Fruit fly (Drosophila melanogaster) whole organism, embryonic: ENCODE measurements around the gene CG31388.

ENCODE experiments used
- B-H2 ChIP-seq: fragments of 200-800 bp; sonication (Bioruptor generic); optimal IDR thresholded peaks from 2 replicates; lab custom pipeline; 2018; ENCODE audit warnings: missing biosample characterization, mild to moderate bottlenecking, missing genetic modification characterization
- BEAF-32 ChIP-seq: fragments of 200-800 bp; sonication (Bioruptor generic); optimal IDR thresholded peaks from 3 replicates; lab custom pipeline; 2017; ENCODE audit warnings: missing biosample characterization, missing genetic modification characterization, mild to moderate bottlenecking, moderate library complexity, missing genetic modification reagents
- CG12659 ChIP-seq: fragments of 200-800 bp; sonication (Bioruptor generic); optimal IDR thresholded peaks from 3 replicates; lab custom pipeline; 2017; ENCODE audit warnings: mild to moderate bottlenecking, missing biosample characterization, missing genetic modification reagents, missing genetic modification characterization
- CG13287 ChIP-seq: fragments of 200-800 bp; sonication (Bioruptor generic); IDR thresholded peaks from 2 replicates; pipeline ENCODE4 v1.3.6; 2022; ENCODE audit warnings: missing biosample characterization, missing genetic modification characterization; ENCODE audit not compliant: partially characterized antibody
- CG14710 ChIP-seq: fragments of 200-800 bp; sonication (Bioruptor generic); optimal IDR thresholded peaks from 3 replicates; lab custom pipeline; 2019; ENCODE audit warnings: missing biosample characterization, mild to moderate bottlenecking, missing genetic modification characterization, moderate library complexity
- CG15073 ChIP-seq: fragments of 200-800 bp; sonication (Bioruptor generic); optimal IDR thresholded peaks from 2 replicates; lab custom pipeline; 2016; ENCODE audit warnings: missing biosample characterization, missing genetic modification characterization
- CG1603 ChIP-seq: fragments of 200-800 bp; sonication (Bioruptor generic); optimal IDR thresholded peaks from 2 replicates; lab custom pipeline; 2019; ENCODE audit warnings: missing biosample characterization, mild to moderate bottlenecking, missing genetic modification characterization, moderate library complexity
- CG16815 ChIP-seq: fragments of 200-800 bp; sonication (Bioruptor generic); optimal IDR thresholded peaks from 3 replicates; lab custom pipeline; 2017; ENCODE audit warnings: missing biosample characterization, mild to moderate bottlenecking, missing genetic modification characterization
- CG17359 ChIP-seq: fragments of 200-800 bp; sonication (Bioruptor generic); optimal IDR thresholded peaks from 3 replicates; lab custom pipeline; 2018; ENCODE audit warnings: missing biosample characterization, mild to moderate bottlenecking, missing genetic modification characterization, moderate library complexity
- CG17385 ChIP-seq: fragments of 200-800 bp; sonication (Bioruptor generic); optimal IDR thresholded peaks from 3 replicates; lab custom pipeline; 2018; ENCODE audit warnings: missing biosample characterization, mild to moderate bottlenecking, missing genetic modification characterization
- CG17912 ChIP-seq: fragments of 200-800 bp; sonication (Bioruptor generic); optimal IDR thresholded peaks from 2 replicates; lab custom pipeline; 2018; ENCODE audit warnings: missing biosample characterization, mild to moderate bottlenecking, missing genetic modification characterization
- CG2199 ChIP-seq: fragments of 200-800 bp; sonication (Bioruptor generic); IDR thresholded peaks from 3 replicates; pipeline ENCODE4 v1.3.6; 2022; ENCODE audit warnings: missing biosample characterization, missing genetic modification characterization
- CG31388 ChIP-seq: fragments of 200-800 bp; sonication (Bioruptor generic); optimal IDR thresholded peaks from 2 replicates; lab custom pipeline; 2016; ENCODE audit warnings: missing biosample characterization, missing genetic modification characterization
- CG3838 ChIP-seq: fragments of 200-800 bp; sonication (Bioruptor generic); optimal IDR thresholded peaks from 3 replicates; lab custom pipeline; 2016; ENCODE audit warnings: missing biosample characterization, missing genetic modification characterization
- CG42726 ChIP-seq: fragments of 200-800 bp; sonication (Bioruptor generic); IDR thresholded peaks from 2 replicates; pipeline ENCODE4 v1.3.6; 2022; ENCODE audit warnings: missing biosample characterization, missing genetic modification characterization; ENCODE audit not compliant: partially characterized antibody
- CG5953 ChIP-seq: fragments of 200-800 bp; sonication (Bioruptor generic); IDR thresholded peaks from 2 replicates; pipeline ENCODE4 v1.3.6; 2022; ENCODE audit warnings: missing biosample characterization, missing genetic modification characterization
- CG9876 ChIP-seq: fragments of 200-800 bp; sonication (Bioruptor generic); optimal IDR thresholded peaks from 2 replicates; lab custom pipeline; 2016; ENCODE audit warnings: missing biosample characterization, missing genetic modification characterization
- Dll ChIP-seq: fragments of 200-800 bp; sonication (Bioruptor generic); IDR thresholded peaks from 4 replicates; pipeline ENCODE4 v1.3.6; 2022; ENCODE audit warnings: missing biosample characterization, missing genetic modification characterization; ENCODE audit not compliant: partially characterized antibody
- Doc3 ChIP-seq: fragments of 200-800 bp; sonication (Bioruptor generic); IDR thresholded peaks from 3 replicates; pipeline ENCODE4 v1.3.6; 2022; ENCODE audit warnings: missing biosample characterization, missing genetic modification characterization; ENCODE audit not compliant: partially characterized antibody
- E2f2 ChIP-seq: fragments of 200-800 bp; sonication (Bioruptor generic); IDR thresholded peaks from 2 replicates; pipeline ENCODE4 v1.3.6; 2022; ENCODE audit warnings: missing biosample characterization, missing genetic modification characterization
- Fer1 ChIP-seq: fragments of 200-800 bp; sonication (Bioruptor generic); optimal IDR thresholded peaks from 2 replicates; lab custom pipeline; 2017; ENCODE audit warnings: missing biosample characterization, mild to moderate bottlenecking, missing genetic modification characterization
- Lhr ChIP-seq: fragments of 200-800 bp; sonication (Bioruptor generic); optimal IDR thresholded peaks from 3 replicates; lab custom pipeline; 2017; ENCODE audit warnings: mild to moderate bottlenecking, missing biosample characterization, missing genetic modification reagents, missing genetic modification characterization
- MBD-R2 ChIP-seq: fragments of 200-800 bp; sonication (Bioruptor generic); IDR thresholded peaks from 2 replicates; pipeline ENCODE4 v1.3.6; 2022; ENCODE audit warnings: missing biosample characterization, missing genetic modification characterization
- MESR4 ChIP-seq: fragments of 200-800 bp; sonication (Bioruptor generic); optimal IDR thresholded peaks from 2 replicates; lab custom pipeline; 2018; ENCODE audit warnings: missing biosample characterization, mild to moderate bottlenecking, missing genetic modification characterization, moderate library complexity
- Med ChIP-seq: fragments of 200-800 bp; sonication (Bioruptor generic); peaks from one replicate; lab custom pipeline; 2016; ENCODE audit warnings: missing biosample characterization, missing genetic modification characterization, mild to moderate bottlenecking, inconsistent platforms, moderate library complexity
- Myb ChIP-seq: fragments of 200-800 bp; sonication (Bioruptor generic); optimal IDR thresholded peaks from 2 replicates; lab custom pipeline; 2016; ENCODE audit warnings: missing biosample characterization, missing genetic modification characterization
- Scr ChIP-seq: fragments of 200-800 bp; sonication (Bioruptor generic); IDR thresholded peaks from 2 replicates; pipeline ENCODE4 v1.3.6; 2022; ENCODE audit warnings: missing biosample characterization, missing genetic modification characterization; ENCODE audit not compliant: partially characterized antibody
- ab ChIP-seq: fragments of 200-800 bp; sonication (Bioruptor generic); optimal IDR thresholded peaks from 2 replicates; lab custom pipeline; 2016; ENCODE audit warnings: missing biosample characterization, missing genetic modification characterization
- amos ChIP-seq: fragments of 200-800 bp; sonication (Bioruptor generic); IDR thresholded peaks from 2 replicates; pipeline ENCODE4 v1.3.6; 2022; ENCODE audit warnings: missing biosample characterization, missing genetic modification characterization; ENCODE audit not compliant: partially characterized antibody
- ato ChIP-seq: fragments of 200-800 bp; sonication (Bioruptor generic); IDR thresholded peaks from 2 replicates; pipeline ENCODE4 v1.3.6; 2022; ENCODE audit warnings: missing biosample characterization, missing genetic modification characterization; ENCODE audit not compliant: partially characterized antibody
- bbx ChIP-seq: fragments of 200-800 bp; sonication (Bioruptor generic); IDR thresholded peaks from 2 replicates; pipeline ENCODE4 v1.3.6; 2022; ENCODE audit warnings: missing biosample characterization, missing genetic modification characterization; ENCODE audit not compliant: partially characterized antibody
- chinmo ChIP-seq: fragments of 200-800 bp; sonication (Bioruptor generic); IDR thresholded peaks from 4 replicates; pipeline ENCODE4 v1.3.6; 2022; ENCODE audit warnings: missing biosample characterization, missing genetic modification characterization; ENCODE audit not compliant: partially characterized antibody
- crp ChIP-seq, 2 experiments: fragments of 200-800 bp; sonication (Bioruptor generic); optimal IDR thresholded peaks; 2 replicates in 1 of 2; 3 replicates in 1 of 2; lab custom pipeline; 2017; ENCODE audit warnings: missing biosample characterization in 2 of 2, missing genetic modification characterization in 2 of 2, mild to moderate bottlenecking in 1 of 2, moderate library complexity in 1 of 2
- gcm2 ChIP-seq: fragments of 200-800 bp; sonication (Bioruptor generic); optimal IDR thresholded peaks from 2 replicates; lab custom pipeline; 2016; ENCODE audit warnings: missing biosample characterization, missing genetic modification characterization
- hbn ChIP-seq: fragments of 200-800 bp; sonication (Bioruptor generic); IDR thresholded peaks from 2 replicates; pipeline ENCODE4 v1.3.6; 2022; ENCODE audit warnings: missing biosample characterization, missing genetic modification characterization; ENCODE audit not compliant: partially characterized antibody
- knrl ChIP-seq: fragments of 200-800 bp; sonication (Bioruptor generic); IDR thresholded peaks from 3 replicates; pipeline ENCODE4 v1.3.6; 2022; ENCODE audit warnings: missing biosample characterization, missing genetic modification characterization; ENCODE audit not compliant: partially characterized antibody
- pb ChIP-seq: fragments of 200-800 bp; sonication (Bioruptor generic); optimal IDR thresholded peaks from 3 replicates; lab custom pipeline; 2016; ENCODE audit warnings: missing biosample characterization, missing genetic modification characterization
- pfk ChIP-seq: fragments of 200-800 bp; sonication (Bioruptor generic); optimal IDR thresholded peaks from 2 replicates; lab custom pipeline; 2018; ENCODE audit warnings: missing biosample characterization, mild to moderate bottlenecking, missing genetic modification characterization, moderate library complexity
- pzg ChIP-seq: fragments of 200-800 bp; sonication (Bioruptor generic); optimal IDR thresholded peaks from 3 replicates; lab custom pipeline; 2018; ENCODE audit warnings: missing biosample characterization, mild to moderate bottlenecking, missing genetic modification characterization, moderate library complexity
- rib ChIP-seq: fragments of 200-800 bp; sonication (Bioruptor generic); IDR thresholded peaks from 2 replicates; pipeline ENCODE4 v1.3.6; 2022; ENCODE audit warnings: missing biosample characterization, missing genetic modification characterization
- row ChIP-seq: fragments of 200-800 bp; sonication (Bioruptor generic); IDR thresholded peaks from 3 replicates; pipeline ENCODE4 v1.3.6; 2022; ENCODE audit warnings: missing biosample characterization, missing genetic modification characterization
- sens ChIP-seq: fragments of 200-800 bp; sonication (Bioruptor generic); peaks from one replicate; lab custom pipeline; 2016; ENCODE audit warnings: missing biosample characterization, missing genetic modification characterization
- sna ChIP-seq: fragments of 200-800 bp; sonication (Bioruptor generic); IDR thresholded peaks from 2 replicates; pipeline ENCODE4 v1.3.6; 2022; ENCODE audit warnings: missing biosample characterization, missing genetic modification characterization; ENCODE audit not compliant: partially characterized antibody
- stwl ChIP-seq: fragments of 200-800 bp; sonication (Bioruptor generic); optimal IDR thresholded peaks from 3 replicates; lab custom pipeline; 2018; ENCODE audit warnings: missing biosample characterization, mild to moderate bottlenecking, missing genetic modification characterization, moderate library complexity
- trem ChIP-seq: fragments of 200-800 bp; optimal IDR thresholded peaks from 3 replicates; lab custom pipeline; 2019; ENCODE audit warnings: missing biosample characterization, mild to moderate bottlenecking, missing genetic modification characterization, moderate library complexity
- unc-4 ChIP-seq: fragments of 200-800 bp; sonication (Bioruptor generic); IDR thresholded peaks from 2 replicates; pipeline ENCODE4 v1.3.6; 2022; ENCODE audit warnings: missing biosample characterization, missing genetic modification characterization; ENCODE audit not compliant: partially characterized antibody
- vvl ChIP-seq: fragments of 200-800 bp; sonication (Bioruptor generic); IDR thresholded peaks from 2 replicates; pipeline ENCODE4 v1.3.6; 2022; ENCODE audit warnings: missing biosample characterization, missing genetic modification characterization
- zen ChIP-seq: fragments of 200-800 bp; sonication (Bioruptor generic); optimal IDR thresholded peaks from 3 replicates; lab custom pipeline; 2018; ENCODE audit warnings: missing biosample characterization, mild to moderate bottlenecking, missing genetic modification characterization, moderate library complexity

The CG31388 gene

DNA sequence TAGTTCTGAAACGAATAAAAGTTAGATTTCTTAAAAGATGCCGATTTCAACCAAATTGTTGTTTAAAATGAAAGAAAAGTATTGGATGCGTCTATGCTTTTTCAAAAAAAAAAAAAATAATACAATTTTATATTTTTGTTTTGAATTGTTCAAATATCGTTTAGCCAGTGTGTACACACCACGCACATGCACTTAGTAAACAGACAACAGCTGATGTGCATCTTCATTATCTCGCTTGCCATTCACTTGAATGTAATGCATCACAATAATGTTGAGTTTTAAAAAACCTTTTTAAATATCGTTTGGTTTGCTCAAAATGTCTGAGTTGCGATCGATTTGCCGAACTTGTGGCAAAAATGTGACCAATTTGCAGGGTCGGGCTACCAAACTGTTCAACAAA lies 1.6 kb upstream of the CG31388 start, which contains the start of gene CG31441:
Gene CG31441, plus strand, starts transcription at position 246 of the 400 bp plus-strand sequence.
- TF ChIP-seq MBD-R2 (GFP tag; lab: Robert Waterston, UW) (peak; percentile 85), Dll (GFP tag; lab: Robert Waterston, UW) (peak; percentile 66; the same call in 2 of the 4 replicates), CG17912 (GFP tag; lab: Kevin White, UChicago) (no peak), CG12659 (GFP tag; lab: Kevin White, UChicago) (peak; percentile 7), pb (GFP tag; lab: Kevin White, UChicago) (no peak), zen (tag; lab: Kevin White, UChicago) (peak; percentile 30), amos (GFP tag; lab: Robert Waterston, UW) (peak; percentile 32; the same call in 1 of the 2 replicates), rib (GFP tag; lab: Robert Waterston, UW) (no peak), CG17385 (GFP tag; lab: Kevin White, UChicago) (peak; percentile 52), stwl (tag; lab: Kevin White, UChicago) (peak; percentile 67), sna (GFP tag; lab: Robert Waterston, UW) (0 out of 2 replicates have a peak, but pooled peaks have one; percentile 50), Doc3 (GFP tag; lab: Robert Waterston, UW) (peak; percentile 56; the same call in 1 of the 3 replicates), Med (GFP tag; lab: Kevin White, UChicago) (peak; percentile 32), CG13287 (GFP tag; lab: Robert Waterston, UW) (peak; percentile 64; the same call in 1 of the 2 replicates), ab (GFP tag; lab: Kevin White, UChicago) (no peak), CG16815 (GFP tag; lab: Kevin White, UChicago) (no peak), CG14710 (tag; lab: Kevin White, UChicago) (peak; percentile 99), BEAF-32 (peak; percentile 65), B-H2 (GFP tag; lab: Kevin White, UChicago) (peak; percentile 26), CG17359 (tag; lab: Kevin White, UChicago) (peak; percentile 22), Fer1 (GFP tag; lab: Kevin White, UChicago) (peak; percentile 2), pzg (GFP tag; lab: Kevin White, UChicago) (peak; percentile 49), pfk (GFP tag; lab: Kevin White, UChicago) (peak; percentile 19), CG3838 (GFP tag; lab: Kevin White, UChicago) (peak; percentile 39), trem (tag; lab: Kevin White, UChicago) (peak; percentile 20), CG15073 (GFP tag; lab: Kevin White, UChicago) (no peak), vvl (0 out of 2 replicates have a peak, but pooled peaks have one; percentile 10), CG2199 (GFP tag; lab: Robert Waterston, UW) (no peak), row (0 out of 3 replicates have a peak, but pooled peaks have one; percentile 12), CG1603 (tag; lab: Kevin White, UChicago) (peak; percentile 34), ato (GFP tag; lab: Robert Waterston, UW) (peak; percentile 30; the same call in 1 of the 2 replicates), Lhr (peak; percentile 6), hbn (GFP tag; lab: Robert Waterston, UW) (peak; percentile 63), MESR4 (GFP tag; lab: Kevin White, UChicago) (peak; percentile 18), crp (GFP tag; optimal IDR thresholded peaks at IDR 0.05; lab: Kevin White, UChicago) (peak; percentile 58 to 92), CG31388 (no peak), E2f2 (GFP tag; lab: Robert Waterston, UW) (peak; percentile 81), unc-4 (GFP tag; lab: Robert Waterston, UW) (peak; percentile 56; the same call in 1 of the 2 replicates), CG5953 (GFP tag; lab: Robert Waterston, UW) (no peak), sens (GFP tag; lab: Kevin White, UChicago) (peak; percentile 83), bbx (GFP tag; lab: Robert Waterston, UW) (peak; percentile 49; the same call in 1 of the 2 replicates), Myb (GFP tag; lab: Kevin White, UChicago) (peak; percentile 55), CG42726 (GFP tag; lab: Robert Waterston, UW) (no peak), gcm2 (no peak), Scr (peak; percentile 61), knrl (GFP tag; lab: Robert Waterston, UW) (peak; percentile 38; the same call in 1 of the 3 replicates), CG9876 (no peak), chinmo (GFP tag; lab: Robert Waterston, UW) (0 out of 4 replicates have a peak, but pooled peaks have one; percentile 62)
